Fruit fly (Drosophila melanogaster): ENCODE data around the gene CG2663.

dm6 chr3R:5369490-5370001 lies 34.4 kb downstream of the CG2663 start, which contains the start of the genes CG31542 and CG34277:
- TF ChIP-seq ttk (optimal IDR thresholded peaks at IDR 0.05): no peak
- TF ChIP-seq h (optimal IDR thresholded peaks at IDR 0.05): no peak
- no peak for TF ChIP-seq Sin3A (optimal IDR thresholded peaks at IDR 0.05)
- no peak for TF ChIP-seq psq (optimal IDR thresholded peaks at IDR 0.05)
- TF ChIP-seq insv (optimal IDR thresholded peaks at IDR 0.05): no peak
